Worm (Caenorhabditis elegans): ENCODE measurements around the gene H14N18.2.

H14N18.2 gene

ce11 chrV:8935104-8935503, 2.7 kb downstream of the H14N18.2 start:
- TF ChIP-seq hlh-30 (tag; optimal IDR thresholded peaks at IDR 0.05; ENCODE audit: insufficient read depth) (no peak), K09A11.1 (tag; optimal IDR thresholded peaks at IDR 0.05; ENCODE audit: insufficient read depth) (no peak), sox-2 (GFP tag; IDR thresholded peaks at IDR 0.05) (no peak), pros-1 (tag; optimal IDR thresholded peaks at IDR 0.05) (no peak), nfya-1 (tag; optimal IDR thresholded peaks at IDR 0.05) (no peak), ceh-30 (tag; optimal IDR thresholded peaks at IDR 0.05) (no peak), pat-9 (tag; optimal IDR thresholded peaks at IDR 0.05) (no peak), ceh-22 (tag; optimal IDR thresholded peaks at IDR 0.05) (no peak), rnt-1 (tag; optimal IDR thresholded peaks at IDR 0.05) (no peak), ceh-18 (tag; optimal IDR thresholded peaks at IDR 0.05) (no peak), pqm-1 (tag; optimal IDR thresholded peaks at IDR 0.05) (no peak), hlh-6 (tag; optimal IDR thresholded peaks at IDR 0.05) (no peak)

ce11 chrV:8936184-8936589, 3.8 kb downstream of the H14N18.2 start, which contains the start of gene unc-23:
Gene unc-23 (plus strand): TSS chrV:8936359.
- TF ChIP-seq ets-4 (tag; optimal IDR thresholded peaks at IDR 0.05) (peak; percentile 60), ceh-19 (GFP tag; optimal IDR thresholded peaks at IDR 0.05) (no peak), zip-5 (tag; optimal IDR thresholded peaks at IDR 0.05) (no peak), ttx-3 (tag; optimal IDR thresholded peaks at IDR 0.05) (no peak), ceh-22 (tag; optimal IDR thresholded peaks at IDR 0.05) (no peak), unc-55 (GFP tag; optimal IDR thresholded peaks at IDR 0.05) (peak; percentile 86), C38D4.7 (GFP tag; optimal IDR thresholded peaks at IDR 0.05) (no peak), K02D7.2 (tag; optimal IDR thresholded peaks at IDR 0.05) (no peak), pros-1 (tag; optimal IDR thresholded peaks at IDR 0.05) (no peak), nfya-1 (tag; optimal IDR thresholded peaks at IDR 0.05) (peak; percentile 79), pax-1 (tag; optimal IDR thresholded peaks at IDR 0.05) (no peak), ama-1 (optimal IDR thresholded peaks at IDR 0.05) (no peak), ceh-6 (GFP tag; optimal IDR thresholded peaks at IDR 0.05) (no peak), fkh-10 (GFP tag; optimal IDR thresholded peaks at IDR 0.05) (no peak), pha-4 (tag; optimal IDR thresholded peaks at IDR 0.05) (no peak), ceh-48 (tag; optimal IDR thresholded peaks at IDR 0.05) (no peak), unc-42 (tag; optimal IDR thresholded peaks at IDR 0.05) (no peak), syd-9 (tag; optimal IDR thresholded peaks at IDR 0.05) (no peak), ceh-2 (tag; optimal IDR thresholded peaks at IDR 0.05) (no peak), C08G9.2 (tag; optimal IDR thresholded peaks at IDR 0.05) (peak; percentile 23), hlh-30 (tag; optimal IDR thresholded peaks at IDR 0.05; ENCODE audit: insufficient read depth) (no peak), tbx-2 (tag; optimal IDR thresholded peaks at IDR 0.05) (peak; percentile 23), T23F11.4 (GFP tag; optimal IDR thresholded peaks at IDR 0.05) (no peak), ceh-18 (tag; optimal IDR thresholded peaks at IDR 0.05) (peak; percentile 83), ref-2 (tag; optimal IDR thresholded peaks at IDR 0.05) (peak; percentile 54), gmeb-2 (tag; optimal IDR thresholded peaks at IDR 0.05) (no peak), ceh-24 (tag; optimal IDR thresholded peaks at IDR 0.05) (no peak), hlh-15 (tag; optimal IDR thresholded peaks at IDR 0.05) (no peak), unc-3 (GFP tag; conservative IDR thresholded peaks at IDR 0.05) (no peak), unc-3 (tag; optimal IDR thresholded peaks at IDR 0.05) (no peak), ceh-30 (tag; optimal IDR thresholded peaks at IDR 0.05) (no peak), ceh-45 (GFP tag; IDR thresholded peaks at IDR 0.05) (no peak), elt-4 (tag; optimal IDR thresholded peaks at IDR 0.05) (no peak), F13H6.1 (tag; optimal IDR thresholded peaks at IDR 0.05) (peak; percentile 26), ztf-16 (tag; optimal IDR thresholded peaks at IDR 0.05) (no peak), odd-2 (tag; optimal IDR thresholded peaks at IDR 0.05) (no peak), tbx-7 (tag; optimal IDR thresholded peaks at IDR 0.05) (no peak), npax-4 (tag; optimal IDR thresholded peaks at IDR 0.05) (no peak), pat-9 (tag; optimal IDR thresholded peaks at IDR 0.05) (peak; percentile 38), ceh-31 (tag; optimal IDR thresholded peaks at IDR 0.05) (peak; percentile 36), unc-86 (tag; optimal IDR thresholded peaks at IDR 0.05) (no peak), fkh-6 (tag; optimal IDR thresholded peaks at IDR 0.05) (no peak), pag-3 (tag; optimal IDR thresholded peaks at IDR 0.05; ENCODE audit: borderline replicate concordance) (no peak), ahr-1 (tag; optimal IDR thresholded peaks at IDR 0.05) (no peak), dve-1 (tag; optimal IDR thresholded peaks at IDR 0.05) (peak; percentile 9), pqm-1 (tag; optimal IDR thresholded peaks at IDR 0.05) (no peak), nhr-11 (tag; optimal IDR thresholded peaks at IDR 0.05) (no peak)
